Fruit fly (Drosophila melanogaster): ENCODE measurements around the gene CG3226.

The CG3226 gene

dm6 chrX:6662876-6663551, 9.0 kb upstream of the CG3226 start (continued):
- no peak for TF ChIP-seq unc-4 (GFP tag; IDR thresholded peaks at IDR 0.05; ENCODE audit: partially characterized antibody)
- peak; percentile 15 to 24 for TF ChIP-seq Pdp1 (GFP tag; optimal IDR thresholded peaks at IDR 0.05)
- peak; percentile 59; the same call in 1 of the 2 replicates for TF ChIP-seq seq (GFP tag; IDR thresholded peaks at IDR 0.05)
- peak; percentile 18 for TF ChIP-seq Sox102F (GFP tag; optimal IDR thresholded peaks at IDR 0.05)
- peak; percentile 76; the same call in 1 of the 2 replicates for TF ChIP-seq Rfx (GFP tag; IDR thresholded peaks at IDR 0.05)
- TF ChIP-seq CG2678 (tag; optimal IDR thresholded peaks at IDR 0.05): peak; percentile 63
- TF ChIP-seq Asciz (GFP tag; optimal IDR thresholded peaks at IDR 0.05): peak; percentile 31
- TF ChIP-seq Blimp-1 (GFP tag; optimal IDR thresholded peaks at IDR 0.05): peak; percentile 97
- peak in 1 of 2 experiments; percentile 25 for TF ChIP-seq Eip74EF (GFP tag; optimal IDR thresholded peaks at IDR 0.05)
- peak; percentile 36; the same call in 1 of the 2 replicates for TF ChIP-seq wdn (GFP tag; IDR thresholded peaks at IDR 0.05)
- peak; percentile 78 for TF ChIP-seq Drgx (GFP tag; IDR thresholded peaks at IDR 0.05)
- TF ChIP-seq pb (GFP tag; optimal IDR thresholded peaks at IDR 0.05): peak; percentile 27
- TF ChIP-seq CG7839 (tag; optimal IDR thresholded peaks at IDR 0.05): peak; percentile 40
- peak; percentile 93 for TF ChIP-seq CG14441 (GFP tag; IDR thresholded peaks at IDR 0.05)
- peak; percentile 51 for TF ChIP-seq her (GFP tag; optimal IDR thresholded peaks at IDR 0.05)
- no peak for TF ChIP-seq salm (tag; optimal IDR thresholded peaks at IDR 0.05)
- peak; percentile 19 for TF ChIP-seq CG9817 (tag; optimal IDR thresholded peaks at IDR 0.05)
- peak; percentile 23 for TF ChIP-seq PHDP (tag; optimal IDR thresholded peaks at IDR 0.05)
- peak; percentile 33; the same call in 1 of the 3 replicates for TF ChIP-seq ase (GFP tag; IDR thresholded peaks at IDR 0.05)
- TF ChIP-seq rib (GFP tag; IDR thresholded peaks at IDR 0.05): no peak
- TF ChIP-seq Dbx (GFP tag; IDR thresholded peaks at IDR 0.05): 0 out of 3 replicates have a peak, but pooled peaks have one; percentile 34
- TF ChIP-seq MBD-R2 (GFP tag; IDR thresholded peaks at IDR 0.05): no peak
- peak; percentile 49; the same call in 1 of the 2 replicates for TF ChIP-seq al (GFP tag; IDR thresholded peaks at IDR 0.05)
- no peak for TF ChIP-seq D19B (GFP tag; optimal IDR thresholded peaks at IDR 0.05)
- TF ChIP-seq CG1603 (tag; optimal IDR thresholded peaks at IDR 0.05): peak; percentile 41
- TF ChIP-seq B-H1 (GFP tag; IDR thresholded peaks at IDR 0.05): no peak
- TF ChIP-seq Fer3 (tag; optimal IDR thresholded peaks at IDR 0.05): peak; percentile 16
- TF ChIP-seq NfI (GFP tag; optimal IDR thresholded peaks at IDR 0.05): peak; percentile 31
- peak; percentile 38 for TF ChIP-seq Camta (GFP tag; optimal IDR thresholded peaks at IDR 0.05)
- TF ChIP-seq CG3838 (GFP tag; optimal IDR thresholded peaks at IDR 0.05): no peak
- TF ChIP-seq gce (GFP tag; IDR thresholded peaks at IDR 0.05): peak; percentile 58; the same call in 2 of the 3 replicates
- TF ChIP-seq CG2202 (tag; optimal IDR thresholded peaks at IDR 0.05): no peak
- TF ChIP-seq CG10565 (GFP tag; optimal IDR thresholded peaks at IDR 0.05): no peak
- TF ChIP-seq CG12071 (GFP tag; optimal IDR thresholded peaks at IDR 0.05): no peak
- TF ChIP-seq CG13424 (tag; optimal IDR thresholded peaks at IDR 0.05): peak; percentile 41
- TF ChIP-seq gsb (GFP tag; IDR thresholded peaks at IDR 0.05): 0 out of 2 replicates have a peak, but pooled peaks have one; percentile 31
- peak; percentile 19 for TF ChIP-seq Dek (tag; optimal IDR thresholded peaks at IDR 0.05)
- peak; percentile 47; the same call in 1 of the 4 replicates for TF ChIP-seq Gug (GFP tag; IDR thresholded peaks at IDR 0.05)
- TF ChIP-seq cwo (GFP tag; optimal IDR thresholded peaks at IDR 0.05): peak; percentile 4
- peak; percentile 19 for TF ChIP-seq CG3281 (GFP tag; optimal IDR thresholded peaks at IDR 0.05)
- no peak for TF ChIP-seq pzg (GFP tag; optimal IDR thresholded peaks at IDR 0.05)
- no peak for TF ChIP-seq CG42726 (GFP tag; IDR thresholded peaks at IDR 0.05; ENCODE audit: partially characterized antibody)
- peak; percentile 49; the same call in 2 of the 3 replicates for TF ChIP-seq tgo (GFP tag; IDR thresholded peaks at IDR 0.05)
- peak; percentile 59 for TF ChIP-seq Sox100B (GFP tag; optimal IDR thresholded peaks at IDR 0.05)
- peak; percentile 21 for TF ChIP-seq onecut (GFP tag; IDR thresholded peaks at IDR 0.05)
- 0 out of 2 replicates have a peak, but pooled peaks have one; percentile 27 for TF ChIP-seq ap (GFP tag; IDR thresholded peaks at IDR 0.05)
- peak; percentile 24; the same call in 1 of the 2 replicates for TF ChIP-seq CG10366 (GFP tag; IDR thresholded peaks at IDR 0.05)
- TF ChIP-seq lmd (GFP tag; IDR thresholded peaks at IDR 0.05): peak; percentile 69

Data from whole organism, embryonic.